Worm (Caenorhabditis elegans): ENCODE measurements around the gene F25E5.2.

DNA sequence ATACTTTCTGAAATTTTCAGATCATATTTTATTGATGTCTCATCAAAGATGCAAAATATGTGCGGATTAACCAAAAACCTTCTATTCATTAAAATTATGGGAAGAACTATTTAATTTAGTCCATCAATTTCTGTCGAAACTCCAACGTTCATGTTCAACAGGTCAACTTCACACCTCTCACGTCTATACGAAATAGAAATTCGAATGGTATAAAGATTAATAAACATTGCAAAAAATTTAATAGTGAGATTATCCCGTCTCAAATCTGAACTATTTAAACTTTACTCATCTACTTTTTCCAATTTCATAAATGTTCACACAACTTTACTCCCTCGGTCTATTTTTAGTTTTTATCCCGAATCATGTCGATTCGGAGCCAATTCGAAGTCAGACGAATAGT, 45.5 kb upstream of the F25E5.2 start, which contains the start of gene R13D7.2:
- TF ChIP-seq snpc-4 (tag; optimal IDR thresholded peaks at IDR 0.05) (no peak), nhr-237 (tag; optimal IDR thresholded peaks at IDR 0.05) (no peak), lsy-2 (tag; optimal IDR thresholded peaks at IDR 0.05) (no peak), nhr-21 (tag; optimal IDR thresholded peaks at IDR 0.05) (no peak), nhr-11 (tag; optimal IDR thresholded peaks at IDR 0.05) (no peak), ceh-16 (tag; optimal IDR thresholded peaks at IDR 0.05) (no peak), zag-1 (tag; optimal IDR thresholded peaks at IDR 0.05) (no peak)

Measured in whole organism, L2 larva.